Fruit fly (Drosophila melanogaster): ENCODE measurements around the gene Dfd.

Gene Dfd

dm6 chr3R:6760755-6761647 is 30.6 kb upstream of the Dfd start:
- TF ChIP-seq Sp1 (GFP tag; optimal IDR thresholded peaks at IDR 0.05) (peak; percentile 40), Rel (GFP tag; optimal IDR thresholded peaks at IDR 0.05) (no peak), Rel (tag; optimal IDR thresholded peaks at IDR 0.05) (no peak), h (GFP tag; optimal IDR thresholded peaks at IDR 0.05) (peak; percentile 65), br (GFP tag; optimal IDR thresholded peaks at IDR 0.05) (peak; percentile 30), Hr83 (GFP tag; optimal IDR thresholded peaks at IDR 0.05; ENCODE audit: poor library complexity, severe bottlenecking) (no peak), woc (GFP tag; optimal IDR thresholded peaks at IDR 0.05) (peak; percentile 62), Abd-B (GFP tag; optimal IDR thresholded peaks at IDR 0.05) (no peak), HLH106 (tag; optimal IDR thresholded peaks at IDR 0.05) (peak; percentile 53), OdsH (GFP tag; optimal IDR thresholded peaks at IDR 0.05) (peak; percentile 53), psq (GFP tag; optimal IDR thresholded peaks at IDR 0.05) (peak; percentile 62), fru (GFP tag; optimal IDR thresholded peaks at IDR 0.05) (peak; percentile 57), usp (GFP tag; optimal IDR thresholded peaks at IDR 0.05) (no peak), foxo (GFP tag; optimal IDR thresholded peaks at IDR 0.05) (peak in 1 of 2 experiments; percentile 42), tai (GFP tag; optimal IDR thresholded peaks at IDR 0.05) (peak; percentile 8), ey (GFP tag; optimal IDR thresholded peaks at IDR 0.05) (peak; percentile 53), Myc (optimal IDR thresholded peaks at IDR 0.05) (no peak), Jra (GFP tag; optimal IDR thresholded peaks at IDR 0.05) (no peak), N (GFP tag; optimal IDR thresholded peaks at IDR 0.05) (no peak), rgr (GFP tag; optimal IDR thresholded peaks at IDR 0.05) (peak; percentile 38)

- TF ChIP-seq usp (GFP tag; optimal IDR thresholded peaks at IDR 0.05): no peak
- no peak for TF ChIP-seq dsf (GFP tag; optimal IDR thresholded peaks at IDR 0.05; ENCODE audit: borderline replicate concordance)
- no peak for TF ChIP-seq fru (GFP tag; optimal IDR thresholded peaks at IDR 0.05)
- TF ChIP-seq ey (GFP tag; optimal IDR thresholded peaks at IDR 0.05): no peak
- TF ChIP-seq tai (GFP tag; optimal IDR thresholded peaks at IDR 0.05): no peak
- no peak for TF ChIP-seq Hnf4 (GFP tag; optimal IDR thresholded peaks at IDR 0.05)
- no peak for TF ChIP-seq Vsx2 (GFP tag; optimal IDR thresholded peaks at IDR 0.05; ENCODE audit: partially characterized antibody)
- TF ChIP-seq Hr78 (GFP tag; optimal IDR thresholded peaks at IDR 0.05): no peak
- no peak for TF ChIP-seq Rel (GFP tag; optimal IDR thresholded peaks at IDR 0.05)
- TF ChIP-seq Rel (tag; optimal IDR thresholded peaks at IDR 0.05): no peak
- TF ChIP-seq psq (GFP tag; optimal IDR thresholded peaks at IDR 0.05): no peak
- no peak for TF ChIP-seq CG32264 (GFP tag; optimal IDR thresholded peaks at IDR 0.05)
- no peak for TF ChIP-seq brk (GFP tag; optimal IDR thresholded peaks at IDR 0.05)
Observed at dm6 chr3R:6762188-6762643, 29.4 kb upstream of the Dfd start, which contains the start of gene Ama. Gene Ama, plus strand, starts transcription at chr3R:6762593.

- peak; percentile 62 for TF ChIP-seq h (GFP tag; optimal IDR thresholded peaks at IDR 0.05)
- no peak for TF ChIP-seq jim (GFP tag; optimal IDR thresholded peaks at IDR 0.05)
- peak; percentile 67 for TF ChIP-seq fru (GFP tag; optimal IDR thresholded peaks at IDR 0.05)
- TF ChIP-seq Abd-B (GFP tag; optimal IDR thresholded peaks at IDR 0.05): no peak
- peak; percentile 64 for TF ChIP-seq dmrt93B (GFP tag; optimal IDR thresholded peaks at IDR 0.05)
- TF ChIP-seq br (GFP tag; optimal IDR thresholded peaks at IDR 0.05): peak; percentile 65
- peak; percentile 88 for TF ChIP-seq HLH106 (tag; optimal IDR thresholded peaks at IDR 0.05)
- peak; percentile 87 for TF ChIP-seq Sp1 (GFP tag; optimal IDR thresholded peaks at IDR 0.05)
- peak; percentile 78 for TF ChIP-seq rgr (GFP tag; optimal IDR thresholded peaks at IDR 0.05)
- peak; percentile 60 for TF ChIP-seq ey (GFP tag; optimal IDR thresholded peaks at IDR 0.05)
- peak in 1 of 2 experiments; percentile 81 for TF ChIP-seq foxo (GFP tag; optimal IDR thresholded peaks at IDR 0.05)
- TF ChIP-seq psq (GFP tag; optimal IDR thresholded peaks at IDR 0.05): peak; percentile 85
- peak; percentile 33 for TF ChIP-seq brk (GFP tag; optimal IDR thresholded peaks at IDR 0.05)
- peak; percentile 5 for TF ChIP-seq woc (GFP tag; optimal IDR thresholded peaks at IDR 0.05)
- peak; percentile 22 for TF ChIP-seq dsf (GFP tag; optimal IDR thresholded peaks at IDR 0.05; ENCODE audit: borderline replicate concordance)
- peak; percentile 88 for TF ChIP-seq sv (GFP tag; optimal IDR thresholded peaks at IDR 0.05)
- TF ChIP-seq CG9705 (GFP tag; optimal IDR thresholded peaks at IDR 0.05): peak; percentile 60
- TF ChIP-seq Vsx2 (GFP tag; optimal IDR thresholded peaks at IDR 0.05; ENCODE audit: partially characterized antibody): no peak
- TF ChIP-seq GATAd (GFP tag; optimal IDR thresholded peaks at IDR 0.05): peak; percentile 1
- TF ChIP-seq Rel (GFP tag; optimal IDR thresholded peaks at IDR 0.05): no peak
- TF ChIP-seq Rel (tag; optimal IDR thresholded peaks at IDR 0.05): peak; percentile 95
- TF ChIP-seq CG32264 (GFP tag; optimal IDR thresholded peaks at IDR 0.05): no peak
- TF ChIP-seq OdsH (GFP tag; optimal IDR thresholded peaks at IDR 0.05): peak; percentile 82
- TF ChIP-seq Hnf4 (GFP tag; optimal IDR thresholded peaks at IDR 0.05): no peak
- no peak for TF ChIP-seq CrebA (GFP tag; optimal IDR thresholded peaks at IDR 0.05; ENCODE audit: borderline replicate concordance)
Observed at dm6 chr3R:6762794-6763407, 28.7 kb upstream of the Dfd start.

Data from whole organism, wandering third instar larva.